Fruit fly (Drosophila melanogaster) whole organism: ENCODE measurements around the gene Sry-alpha.

Experiments used
- CG8478 ChIP-seq: fragments of >200 bp; optimal IDR thresholded peaks from 2 replicates; lab custom pipeline; 2018; ENCODE audit warnings: inconsistent platforms
- Dll ChIP-seq: fragments of >200 bp; optimal IDR thresholded peaks from 2 replicates; lab custom pipeline; 2017
- EcR ChIP-seq, 2 experiments: fragments of >200 bp; optimal IDR thresholded peaks; 2 replicates each; lab custom pipeline; 2017; ENCODE audit warnings: missing biosample characterization in 2 of 2, missing genetic modification characterization in 2 of 2, missing genetic modification reagents in 2 of 2
- pan ChIP-seq: fragments of >200 bp; optimal IDR thresholded peaks from 2 replicates; lab custom pipeline; 2017
- psq ChIP-seq: fragments of >200 bp; optimal IDR thresholded peaks from 2 replicates; lab custom pipeline; 2017
- usp ChIP-seq: fragments of >200 bp; optimal IDR thresholded peaks from 2 replicates; lab custom pipeline; 2017; ENCODE audit warnings: missing biosample characterization, missing genetic modification characterization, mixed read lengths

Sry-alpha gene

dm6 chr3R:30037630-30038029 lies 1.9 kb upstream of the Sry-alpha start, which contains the start of gene ocn:
Gene ocn, minus strand, starts transcription at chr3R:30037730.
- TF ChIP-seq pan (lab: Kevin White, UChicago) (no peak), Dll (lab: Kevin White, UChicago) (no peak)

- no peak for TF ChIP-seq psq (lab: Kevin White, UChicago)
- no peak for TF ChIP-seq EcR (GFP tag; optimal IDR thresholded peaks at IDR 0.05; lab: Kevin White, UChicago)
- TF ChIP-seq CG8478 (lab: Kevin White, UChicago): no peak
- no peak for TF ChIP-seq pan (lab: Kevin White, UChicago)
- no peak for TF ChIP-seq Dll (lab: Kevin White, UChicago)
- TF ChIP-seq usp (GFP tag; lab: Kevin White, UChicago): no peak
Observed at dm6 chr3R:30038628-30039027, 891 bp upstream of the Sry-alpha start, which contains the start of gene janB. Gene janB, minus strand, starts transcription at chr3R:30038728.

DNA sequence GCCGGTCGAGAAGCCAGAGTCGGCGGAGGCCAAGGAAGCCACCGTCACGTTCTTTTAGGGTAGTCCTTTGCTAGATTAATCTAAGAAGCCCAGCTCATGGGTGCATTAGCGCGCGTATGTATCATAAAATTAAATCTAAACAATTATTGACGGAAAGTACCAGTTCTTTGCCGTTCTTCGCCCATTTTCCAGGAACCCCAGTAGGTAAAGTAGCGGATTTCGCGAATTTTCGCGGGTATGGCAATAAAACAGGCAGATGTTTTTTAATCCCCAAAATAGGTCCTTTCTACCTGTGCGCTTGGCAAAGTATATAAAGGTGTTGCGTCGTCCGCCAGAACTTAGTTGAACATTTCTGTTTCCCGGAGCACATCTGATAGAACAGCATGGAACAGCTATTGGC lies 1.4 kb downstream of the Sry-alpha start:
- no peak for TF ChIP-seq EcR (GFP tag; optimal IDR thresholded peaks at IDR 0.05; lab: Kevin White, UChicago)
- TF ChIP-seq Dll (lab: Kevin White, UChicago): no peak
- no peak for TF ChIP-seq CG8478 (lab: Kevin White, UChicago)
- no peak for TF ChIP-seq usp (GFP tag; lab: Kevin White, UChicago)
- TF ChIP-seq psq (lab: Kevin White, UChicago): no peak
- no peak for TF ChIP-seq pan (lab: Kevin White, UChicago)

DNA sequence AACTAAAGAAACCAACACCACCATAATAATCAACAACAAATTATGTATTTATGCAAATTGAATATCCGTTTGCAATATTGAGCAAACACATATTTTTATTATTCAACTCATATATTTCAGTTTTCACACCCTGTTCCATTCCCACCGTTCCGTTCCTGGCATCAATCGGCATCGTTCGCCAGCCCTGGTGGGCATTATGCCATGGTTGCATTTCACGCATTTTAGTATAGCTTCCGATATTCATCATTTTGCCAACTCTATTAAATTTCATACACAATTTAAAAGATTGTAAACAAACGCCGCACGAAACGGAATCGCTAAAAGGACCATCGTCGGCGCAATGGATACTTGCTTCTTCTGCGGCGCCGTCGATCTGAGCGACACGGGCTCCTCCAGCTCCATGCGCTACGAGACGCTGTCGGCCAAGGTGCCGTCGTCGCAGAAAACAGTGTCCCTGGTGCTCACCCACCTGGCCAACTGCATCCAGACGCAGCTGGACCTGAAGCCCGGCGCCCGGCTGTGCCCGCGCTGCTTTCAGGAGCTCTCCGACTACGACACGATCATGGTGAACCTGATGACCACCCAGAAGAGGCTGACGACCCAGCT lies 3.7 kb downstream of the Sry-alpha start, which contains the start of gene Sry-delta:
Gene Sry-delta, plus strand, starts transcription at position 203 of the 606 bp plus-strand sequence.
- TF ChIP-seq CG8478 (lab: Kevin White, UChicago) (no peak), pan (lab: Kevin White, UChicago) (no peak), usp (GFP tag; lab: Kevin White, UChicago) (no peak), Dll (lab: Kevin White, UChicago) (no peak), EcR (GFP tag; optimal IDR thresholded peaks at IDR 0.05; lab: Kevin White, UChicago) (no peak), psq (lab: Kevin White, UChicago) (no peak)

DNA sequence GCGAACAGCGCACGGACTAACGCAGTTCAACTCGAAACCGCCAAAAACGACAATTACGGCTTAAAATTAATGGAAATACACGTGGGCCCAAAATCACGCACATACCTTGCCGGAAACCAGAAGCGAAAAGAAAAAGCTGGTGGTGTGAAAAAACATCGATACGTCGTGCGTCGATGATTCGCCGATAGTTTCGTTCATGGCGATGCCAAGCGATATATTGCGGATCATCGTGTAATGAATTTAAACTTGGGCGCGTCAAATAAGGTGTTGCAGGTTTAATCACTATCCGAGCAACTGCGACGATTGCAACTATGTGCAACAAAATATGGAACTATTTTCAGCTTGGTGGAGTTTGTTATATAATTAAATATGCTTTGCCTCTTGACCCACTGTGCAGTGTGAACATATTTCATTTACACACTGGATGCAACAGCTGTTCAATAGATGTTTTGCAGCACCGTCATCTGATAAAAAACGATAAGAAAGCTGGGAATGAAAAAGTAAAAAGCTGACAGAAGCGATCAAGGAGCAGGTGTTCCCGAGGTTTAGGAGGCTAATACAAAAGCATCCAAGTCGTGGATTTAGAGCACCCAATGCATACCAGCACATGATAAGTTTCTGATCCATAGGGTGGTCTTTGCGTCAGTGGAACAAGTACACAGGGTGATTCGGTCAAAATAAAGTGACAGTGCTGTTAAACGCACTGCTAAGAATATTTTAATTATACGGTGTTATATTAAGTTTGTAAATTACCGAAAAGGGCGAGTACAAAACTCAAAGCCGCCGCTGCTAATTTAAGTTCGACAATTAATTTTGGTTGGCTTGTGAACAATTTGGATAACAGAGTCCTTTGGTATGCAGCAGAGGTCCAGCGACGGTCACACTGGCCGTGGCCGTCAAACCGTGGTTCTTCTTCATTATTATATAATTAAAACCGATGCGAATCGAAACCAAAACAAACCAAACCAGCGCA lies 6.8 kb downstream of the Sry-alpha start, which contains the start of the genes RpL32 and CG7943:
Gene RpL32, minus strand, starts transcription at position 133 of the 973 bp plus-strand sequence.
Gene CG7943, plus strand, starts transcription at position 442 of the 973 bp plus-strand sequence.
- no peak for TF ChIP-seq CG8478 (lab: Kevin White, UChicago)

dm6 chr3R:30050448-30050847 lies 10.9 kb downstream of the Sry-alpha start:
- TF ChIP-seq CG8478 (lab: Kevin White, UChicago) (no peak), psq (lab: Kevin White, UChicago) (no peak), EcR (GFP tag; optimal IDR thresholded peaks at IDR 0.05; lab: Kevin White, UChicago) (no peak), Dll (lab: Kevin White, UChicago) (no peak)

DNA sequence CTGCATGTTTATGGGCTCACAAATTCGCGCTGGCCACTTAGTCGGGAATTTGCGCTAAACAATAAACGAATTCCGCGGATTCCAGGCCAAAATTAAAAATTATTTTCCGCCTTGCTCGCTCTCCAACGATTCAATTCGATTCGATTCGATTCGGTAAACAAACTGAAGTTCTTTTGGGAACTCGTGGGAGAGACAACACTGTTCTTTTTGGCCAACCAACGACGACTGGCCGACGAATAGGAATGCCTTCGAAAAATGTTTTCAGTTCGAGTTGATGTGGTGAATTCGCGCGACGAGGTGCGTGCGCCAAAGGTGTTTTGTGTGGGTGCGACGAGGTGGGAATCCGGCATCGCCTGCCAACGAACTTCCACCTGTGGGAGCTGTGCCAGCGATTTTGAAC lies 12.4 kb downstream of the Sry-alpha start, which contains the start of gene CG15528:
Gene CG15528, minus strand, starts transcription at position 180 of the 400 bp plus-strand sequence.
- TF ChIP-seq pan (lab: Kevin White, UChicago) (no peak), Dll (lab: Kevin White, UChicago) (no peak), EcR (GFP tag; optimal IDR thresholded peaks at IDR 0.05; lab: Kevin White, UChicago) (no peak), psq (lab: Kevin White, UChicago) (no peak), usp (GFP tag; lab: Kevin White, UChicago) (no peak), CG8478 (lab: Kevin White, UChicago) (no peak)

DNA sequence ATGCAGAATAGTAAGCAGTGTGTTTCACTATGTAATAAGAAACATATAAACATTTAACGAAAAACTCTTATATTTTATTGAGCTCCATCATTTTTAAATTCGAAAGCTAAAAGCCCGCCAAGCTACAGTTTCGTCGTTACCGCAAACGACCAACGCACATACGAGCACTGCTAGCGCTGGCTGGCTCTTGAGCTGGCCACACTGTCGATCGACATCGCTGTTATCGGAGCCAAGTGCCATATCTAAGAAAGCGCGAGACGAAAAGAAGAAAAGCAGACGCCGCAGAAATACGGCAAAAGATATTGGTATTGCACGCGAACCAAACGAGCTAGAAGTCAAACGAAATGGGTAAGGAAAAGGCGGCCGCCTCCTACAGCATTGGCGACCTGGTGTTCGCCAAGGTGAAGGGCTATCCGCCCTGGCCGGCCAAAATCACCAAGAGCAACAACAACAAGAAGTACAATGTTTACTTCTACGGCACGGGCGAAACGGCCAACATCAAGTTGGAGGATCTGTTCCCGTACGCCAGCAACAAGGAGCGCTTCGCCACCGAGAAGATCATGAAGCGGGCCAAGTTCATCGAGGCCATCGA lies 13.0 kb downstream of the Sry-alpha start, which contains the start of gene Jasper:
Gene Jasper, plus strand, starts transcription at position 60 of the 592 bp plus-strand sequence.
- TF ChIP-seq usp (GFP tag; lab: Kevin White, UChicago): no peak
- TF ChIP-seq pan (lab: Kevin White, UChicago): no peak
- TF ChIP-seq CG8478 (lab: Kevin White, UChicago): no peak

- TF ChIP-seq EcR (GFP tag; optimal IDR thresholded peaks at IDR 0.05; lab: Kevin White, UChicago) (no peak), CG8478 (lab: Kevin White, UChicago) (no peak), Dll (lab: Kevin White, UChicago) (no peak), pan (lab: Kevin White, UChicago) (no peak), usp (GFP tag; lab: Kevin White, UChicago) (no peak), psq (lab: Kevin White, UChicago) (no peak)
Observed at dm6 chr3R:30055915-30056544, 16.5 kb downstream of the Sry-alpha start, which contains the start of the genes Rpp14b and spn-A. Gene Rpp14b, plus strand, starts transcription at chr3R:30055957. Gene spn-A, minus strand, starts transcription at chr3R:30056037.

dm6 chr3R:30056592-30057135 lies 17.1 kb downstream of the Sry-alpha start, which contains the start of the genes CG7950 and Rpp14a:
Gene CG7950, plus strand, starts transcription at chr3R:30056859.
Gene Rpp14a, plus strand, starts transcription at chr3R:30056859.
- no peak for TF ChIP-seq Dll (lab: Kevin White, UChicago)
- TF ChIP-seq CG8478 (lab: Kevin White, UChicago): no peak
- TF ChIP-seq usp (GFP tag; lab: Kevin White, UChicago): no peak
- TF ChIP-seq EcR (GFP tag; optimal IDR thresholded peaks at IDR 0.05; lab: Kevin White, UChicago): no peak
- no peak for TF ChIP-seq psq (lab: Kevin White, UChicago)
- no peak for TF ChIP-seq pan (lab: Kevin White, UChicago)
